Worm (Caenorhabditis elegans) whole organism, late embryonic: ENCODE results near the gene C33A12.4.

Experiments used
- C08G9.2 ChIP-seq: sonication (generic microtip); optimal IDR thresholded peaks from 2 replicates; lab custom pipeline; 2016; ENCODE audit warnings: mild to moderate bottlenecking, missing genetic modification characterization, moderate library complexity, missing compliant biosample characterization
- C38D4.7 ChIP-seq: fragments of 200-800 bp; sonication (Bioruptor generic); optimal IDR thresholded peaks from 2 replicates; lab custom pipeline; 2018; ENCODE audit warnings: mild to moderate bottlenecking, missing genetic modification characterization, moderate library complexity, missing compliant biosample characterization
- F13H6.1 ChIP-seq: sonication (generic microtip); optimal IDR thresholded peaks from 2 replicates; lab custom pipeline; 2016; ENCODE audit warnings: missing genetic modification characterization, missing compliant biosample characterization
- K09A11.1 ChIP-seq: sonication (generic microtip); optimal IDR thresholded peaks from 2 replicates; lab custom pipeline; 2017; ENCODE audit warnings: antibody characterized with exemption, mild to moderate bottlenecking, missing genetic modification characterization, missing compliant biosample characterization; ENCODE audit not compliant: insufficient read depth
- T23F11.4 ChIP-seq: fragments of 200-800 bp; sonication (Bioruptor generic); optimal IDR thresholded peaks from 2 replicates; lab custom pipeline; 2018; ENCODE audit warnings: mild to moderate bottlenecking, missing genetic modification characterization, missing compliant biosample characterization
- ama-1 ChIP-seq: fragments of 150-350 bp; optimal IDR thresholded peaks from 2 replicates; lab custom pipeline; 2014
- ceh-14 ChIP-seq: sonication (generic microtip); optimal IDR thresholded peaks from 2 replicates; lab custom pipeline; 2016; ENCODE audit warnings: missing genotype, missing genetic modification characterization, missing compliant biosample characterization
- ceh-18 ChIP-seq: sonication (generic microtip); optimal IDR thresholded peaks from 2 replicates; lab custom pipeline; 2016; ENCODE audit warnings: missing genetic modification characterization, missing compliant biosample characterization
- ceh-22 ChIP-seq: sonication (generic microtip); optimal IDR thresholded peaks from 2 replicates; lab custom pipeline; 2017; ENCODE audit warnings: missing biosample characterization, missing genetic modification characterization
- ceh-31 ChIP-seq: sonication (generic microtip); optimal IDR thresholded peaks from 2 replicates; lab custom pipeline; 2016; ENCODE audit warnings: missing genetic modification characterization, missing compliant biosample characterization
- ceh-34 ChIP-seq: sonication (generic microtip); optimal IDR thresholded peaks from 2 replicates; lab custom pipeline; 2016; ENCODE audit warnings: mild to moderate bottlenecking, missing genetic modification characterization, missing compliant biosample characterization
- ceh-6 ChIP-seq: fragments of 200-800 bp; sonication (Bioruptor generic); optimal IDR thresholded peaks from 2 replicates; lab custom pipeline; 2018; ENCODE audit warnings: mild to moderate bottlenecking, missing genetic modification characterization, missing compliant biosample characterization
- che-1 ChIP-seq: sonication (generic microtip); optimal IDR thresholded peaks from 2 replicates; lab custom pipeline; 2016; ENCODE audit warnings: mild to moderate bottlenecking, missing genetic modification characterization, missing compliant biosample characterization
- dve-1 ChIP-seq: sonication (generic microtip); optimal IDR thresholded peaks from 2 replicates; lab custom pipeline; 2017; ENCODE audit warnings: antibody characterized with exemption, mild to moderate bottlenecking, missing genetic modification characterization, missing compliant biosample characterization
- elt-2 ChIP-seq: sonication (generic microtip); optimal IDR thresholded peaks from 2 replicates; lab custom pipeline; 2016; ENCODE audit warnings: missing genetic modification reagents, missing genetic modification characterization, missing compliant biosample characterization
- elt-4 ChIP-seq: sonication (generic microtip); optimal IDR thresholded peaks from 2 replicates; lab custom pipeline; 2016; ENCODE audit warnings: missing genetic modification characterization, missing compliant biosample characterization
- ets-4 ChIP-seq: sonication (generic microtip); optimal IDR thresholded peaks from 2 replicates; lab custom pipeline; 2016; ENCODE audit warnings: missing genetic modification characterization, missing compliant biosample characterization
- hlh-13 ChIP-seq: fragments of 200-800 bp; sonication (Bioruptor generic); optimal IDR thresholded peaks from 2 replicates; lab custom pipeline; 2018; ENCODE audit warnings: mild to moderate bottlenecking, missing genetic modification characterization, missing compliant biosample characterization
- hlh-15 ChIP-seq: sonication (generic microtip); optimal IDR thresholded peaks from 2 replicates; lab custom pipeline; 2016; ENCODE audit warnings: missing genetic modification characterization, missing compliant biosample characterization
- hlh-6 ChIP-seq: sonication (generic microtip); optimal IDR thresholded peaks from 2 replicates; lab custom pipeline; 2016; ENCODE audit warnings: missing genotype, missing genetic modification characterization, missing compliant biosample characterization
- hlh-8 ChIP-seq: sonication (generic microtip); optimal IDR thresholded peaks from 2 replicates; lab custom pipeline; 2016; ENCODE audit warnings: missing genotype, missing genetic modification characterization, missing compliant biosample characterization
- lim-6 ChIP-seq: sonication (generic microtip); optimal IDR thresholded peaks from 2 replicates; lab custom pipeline; 2016; ENCODE audit warnings: missing genetic modification characterization, missing compliant biosample characterization
- lin-11 ChIP-seq: fragments of 200-800 bp; sonication (Bioruptor generic); optimal IDR thresholded peaks from 2 replicates; lab custom pipeline; 2018; ENCODE audit warnings: mild to moderate bottlenecking, missing genetic modification characterization, missing compliant biosample characterization
- madf-2 ChIP-seq: sonication (generic microtip); optimal IDR thresholded peaks from 2 replicates; lab custom pipeline; 2017; ENCODE audit warnings: missing genetic modification characterization, missing compliant biosample characterization
- nfya-1 ChIP-seq: sonication (generic microtip); optimal IDR thresholded peaks from 2 replicates; lab custom pipeline; 2017; ENCODE audit warnings: missing genetic modification characterization, mild to moderate bottlenecking, missing compliant biosample characterization, antibody characterized with exemption, moderate library complexity
- npax-4 ChIP-seq: sonication (generic microtip); optimal IDR thresholded peaks from 2 replicates; lab custom pipeline; 2016; ENCODE audit warnings: missing genetic modification characterization, missing compliant biosample characterization
- odd-2 ChIP-seq: sonication (generic microtip); optimal IDR thresholded peaks from 2 replicates; lab custom pipeline; 2017; ENCODE audit warnings: antibody characterized with exemption, mild to moderate bottlenecking, missing genetic modification characterization, missing compliant biosample characterization
- pag-3 ChIP-seq: sonication (generic microtip); optimal IDR thresholded peaks from 2 replicates; lab custom pipeline; 2016; ENCODE audit warnings: missing compliant biosample characterization, missing genetic modification characterization, borderline replicate concordance
- ref-2 ChIP-seq: sonication (generic microtip); optimal IDR thresholded peaks from 2 replicates; lab custom pipeline; 2016; ENCODE audit warnings: missing genetic modification characterization, missing compliant biosample characterization
- rnt-1 ChIP-seq: sonication (generic microtip); optimal IDR thresholded peaks from 2 replicates; lab custom pipeline; 2016; ENCODE audit warnings: missing genetic modification characterization, missing compliant biosample characterization
- sdc-2 ChIP-seq: sonication (generic microtip); optimal IDR thresholded peaks from 2 replicates; lab custom pipeline; 2016; ENCODE audit warnings: missing genotype, missing genetic modification characterization, missing compliant biosample characterization
- sox-2 ChIP-seq: fragments of 200-800 bp; sonication (Bioruptor generic); IDR thresholded peaks from 2 replicates; pipeline ENCODE4 v1.3.6; 2022; ENCODE audit warnings: missing genetic modification reagents, missing genetic modification characterization, missing compliant biosample characterization
- sox-4 ChIP-seq: sonication (generic microtip); optimal IDR thresholded peaks from 2 replicates; lab custom pipeline; 2017; ENCODE audit warnings: mild to moderate bottlenecking, missing genetic modification characterization, inconsistent platforms, missing compliant biosample characterization
- syd-9 ChIP-seq: sonication (generic microtip); optimal IDR thresholded peaks from 2 replicates; lab custom pipeline; 2016; ENCODE audit warnings: mild to moderate bottlenecking, missing genetic modification characterization, moderate library complexity, missing compliant biosample characterization
- tbx-2 ChIP-seq: sonication (generic microtip); optimal IDR thresholded peaks from 2 replicates; lab custom pipeline; 2016; ENCODE audit warnings: missing genetic modification characterization, missing compliant biosample characterization
- tbx-7 ChIP-seq: sonication (generic microtip); optimal IDR thresholded peaks from 2 replicates; lab custom pipeline; 2016; ENCODE audit warnings: missing genotype, missing genetic modification characterization, missing compliant biosample characterization
- ttx-3 ChIP-seq: sonication (generic microtip); optimal IDR thresholded peaks from 2 replicates; lab custom pipeline; 2016; ENCODE audit warnings: missing genetic modification reagents, missing genetic modification characterization, missing compliant biosample characterization
- ztf-16 ChIP-seq: sonication (generic microtip); optimal IDR thresholded peaks from 2 replicates; lab custom pipeline; 2017; ENCODE audit warnings: missing genetic modification characterization, missing compliant biosample characterization

Gene C33A12.4

DNA sequence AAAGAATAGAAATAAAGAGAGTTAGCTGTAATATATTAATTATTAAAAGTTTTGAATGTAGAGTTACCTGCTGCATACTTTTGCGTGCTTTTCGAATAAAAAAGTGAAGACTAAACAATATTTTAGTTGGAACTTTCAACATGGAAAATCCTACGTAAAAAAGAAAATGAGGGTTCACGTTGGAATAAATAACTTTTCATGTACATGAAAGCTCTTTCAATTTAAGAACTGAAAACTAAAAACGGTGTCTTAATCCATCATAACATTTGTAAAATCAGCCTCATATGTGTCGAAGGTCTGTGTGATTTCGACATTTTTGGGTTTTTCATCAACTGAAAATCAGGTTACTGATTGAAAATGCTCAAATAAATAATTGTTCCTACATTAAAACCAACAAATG is 4.1 kb downstream of the C33A12.4 start, which contains the start of gene ttr-9:
Gene ttr-9, minus strand, starts transcription at position 101 of the 400 bp plus-strand sequence.
- TF ChIP-seq odd-2: no peak
- TF ChIP-seq ets-4: no peak
- no peak for TF ChIP-seq sox-4 (tag; lab: Kevin White, UChicago)
- TF ChIP-seq ttx-3 (tag; lab: Kevin White, UChicago): no peak
- TF ChIP-seq hlh-8 (tag; lab: Kevin White, UChicago): no peak
- no peak for TF ChIP-seq lim-6 (tag; lab: Kevin White, UChicago)
- TF ChIP-seq hlh-6 (tag; lab: Kevin White, UChicago): no peak
- no peak for TF ChIP-seq che-1 (tag; lab: Kevin White, UChicago)
- TF ChIP-seq pag-3 (tag; lab: Kevin White, UChicago): no peak
- TF ChIP-seq ceh-14: no peak
- TF ChIP-seq lin-11 (tag; lab: Kevin White, UChicago): no peak
- no peak for TF ChIP-seq ceh-18 (tag; lab: Kevin White, UChicago)
- no peak for TF ChIP-seq hlh-15
- no peak for TF ChIP-seq ceh-6 (GFP tag; lab: Kevin White, UChicago)
- no peak for TF ChIP-seq F13H6.1 (tag; lab: Kevin White, UChicago)
- no peak for TF ChIP-seq ztf-16 (tag; lab: Kevin White, UChicago)
- no peak for TF ChIP-seq hlh-13
- TF ChIP-seq ceh-22: no peak
- no peak for TF ChIP-seq elt-2 (tag; lab: Kevin White, UChicago)
- no peak for TF ChIP-seq syd-9 (tag; lab: Kevin White, UChicago)
- TF ChIP-seq, all 69 proteins: peak for 0

ce11 chrIV:9500100-9500499 is 10.3 kb downstream of the C33A12.4 start, which contains the start of gene ugt-21:
ugt-21 (plus strand) TSS chrIV:9500311.
- TF ChIP-seq sox-4 (tag; lab: Kevin White, UChicago) (no peak), elt-2 (tag; lab: Kevin White, UChicago) (peak; percentile 22)

DNA sequence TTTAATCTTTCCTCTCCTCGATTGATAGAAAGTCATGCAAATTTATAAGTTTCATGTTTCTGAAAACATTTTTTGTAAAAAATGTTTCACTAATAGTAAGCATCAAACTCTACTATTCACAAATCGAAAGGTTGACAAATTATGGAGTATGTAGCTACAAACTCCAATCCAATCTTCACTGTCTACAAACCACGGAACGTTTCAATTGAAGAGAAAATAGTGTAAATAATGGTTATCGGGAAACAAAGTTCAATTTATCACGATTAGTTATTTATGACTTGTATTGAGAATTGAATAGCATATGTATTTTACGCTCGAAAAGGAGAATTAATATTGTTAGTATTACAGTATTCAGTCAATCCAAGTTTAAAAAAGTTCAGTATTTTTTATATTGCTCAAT is 10.7 kb downstream of the C33A12.4 start:
- no peak for TF ChIP-seq hlh-8 (tag; lab: Kevin White, UChicago)
- no peak for TF ChIP-seq ama-1
- TF ChIP-seq ceh-31: no peak
- no peak for TF ChIP-seq pag-3 (tag; lab: Kevin White, UChicago)
- no peak for TF ChIP-seq odd-2
- no peak for TF ChIP-seq ceh-34 (tag; lab: Kevin White, UChicago)
- TF ChIP-seq K09A11.1: no peak
- no peak for TF ChIP-seq ref-2 (tag; lab: Kevin White, UChicago)
- TF ChIP-seq C38D4.7 (GFP tag; lab: Kevin White, UChicago): no peak
- TF ChIP-seq dve-1 (tag; lab: Kevin White, UChicago): no peak
- no peak for TF ChIP-seq madf-2 (tag; lab: Kevin White, UChicago)
- no peak for TF ChIP-seq sdc-2 (tag; lab: Kevin White, UChicago)
- no peak for TF ChIP-seq T23F11.4 (GFP tag; lab: Kevin White, UChicago)

ce11 chrIV:9498088-9498487 is 12.3 kb downstream of the C33A12.4 start, which contains the start of gene sru-4:
sru-4 (plus strand) TSS chrIV:9498388.
- TF ChIP-seq tbx-2 (tag; lab: Kevin White, UChicago) (no peak), lim-6 (tag; lab: Kevin White, UChicago) (no peak)

ce11 chrIV:9496306-9496705 is 14.1 kb downstream of the C33A12.4 start, which contains the start of gene sru-3:
sru-3 (plus strand) TSS chrIV:9496606.
- TF ChIP-seq ama-1 (no peak), lin-11 (tag; lab: Kevin White, UChicago) (no peak), rnt-1 (tag; lab: Kevin White, UChicago) (no peak), sox-2 (no peak), T23F11.4 (GFP tag; lab: Kevin White, UChicago) (no peak), tbx-7 (tag; lab: Kevin White, UChicago) (no peak), elt-4 (no peak), dve-1 (tag; lab: Kevin White, UChicago) (no peak), nfya-1 (tag; lab: Kevin White, UChicago) (no peak), C08G9.2 (tag; lab: Kevin White, UChicago) (no peak), npax-4 (tag; lab: Kevin White, UChicago) (no peak)
